Worm (Caenorhabditis elegans) whole organism, L3 larva: ENCODE measurements around the gene byn-1.

Experiments used
- R02D3.7 ChIP-seq: fragments of 150-350 bp; optimal IDR thresholded peaks from 2 replicates; lab custom pipeline; 2014; ENCODE audit warnings: missing biosample characterization, missing genetic modification characterization
- ZK546.5 ChIP-seq: sonication (generic microtip); optimal IDR thresholded peaks from 2 replicates; lab custom pipeline; 2017; ENCODE audit warnings: missing biosample characterization, missing genetic modification characterization
- aly-2 ChIP-seq: fragments of 150-350 bp; optimal IDR thresholded peaks from 2 replicates; lab custom pipeline; 2014; ENCODE audit warnings: missing biosample characterization, missing genetic modification characterization
- ama-1 ChIP-seq: fragments of 150-350 bp; optimal IDR thresholded peaks from 2 replicates; lab custom pipeline; 2018
- ceh-28 ChIP-seq: fragments of 150-350 bp; optimal IDR thresholded peaks from 2 replicates; lab custom pipeline; 2014; ENCODE audit warnings: missing biosample characterization, missing genetic modification reagents, missing genetic modification characterization
- ceh-9 ChIP-seq: sonication (generic microtip); optimal IDR thresholded peaks from 2 replicates; lab custom pipeline; 2018; ENCODE audit warnings: missing biosample characterization, missing genetic modification characterization
- daf-12 ChIP-seq: fragments of 150-350 bp; optimal IDR thresholded peaks from 2 replicates; lab custom pipeline; 2014; ENCODE audit warnings: missing biosample characterization, missing genetic modification reagents, missing genetic modification characterization
- egl-27 ChIP-seq: sonication (generic microtip); optimal IDR thresholded peaks from 4 replicates; lab custom pipeline; 2017; ENCODE audit warnings: missing biosample characterization, missing genetic modification reagents, missing genetic modification characterization
- egl-5 ChIP-seq: fragments of 150-350 bp; optimal IDR thresholded peaks from 2 replicates; lab custom pipeline; 2017; ENCODE audit warnings: missing biosample characterization, missing genetic modification reagents, missing genetic modification characterization, inconsistent platforms
- elt-1 ChIP-seq: fragments of 150-350 bp; optimal IDR thresholded peaks from 2 replicates; lab custom pipeline; 2014; ENCODE audit warnings: missing biosample characterization, missing genetic modification characterization
- elt-2 ChIP-seq: sonication (generic microtip); optimal IDR thresholded peaks from 2 replicates; lab custom pipeline; 2016; ENCODE audit warnings: missing genetic modification reagents, mild to moderate bottlenecking, missing genetic modification characterization, missing compliant biosample characterization
- elt-3 ChIP-seq, 3 experiments: fragments of 150-350 bp in 1 of 3; sonication (generic microtip) in 2 of 3; optimal IDR thresholded peaks; 2 replicates in 2 of 3; 4 replicates in 1 of 3; lab custom pipeline; 2014 to 2017; ENCODE audit warnings: missing biosample characterization in 3 of 3, missing genetic modification characterization in 3 of 3
- eor-1 ChIP-seq, 2 experiments: fragments of 150-350 bp; optimal IDR thresholded peaks; 2 replicates each; lab custom pipeline; 2014 to 2018; ENCODE audit warnings: missing biosample characterization in 2 of 2, missing genetic modification characterization in 2 of 2
- fkh-10 ChIP-seq: sonication (generic microtip); optimal IDR thresholded peaks from 2 replicates; lab custom pipeline; 2017; ENCODE audit warnings: missing biosample characterization, missing genetic modification reagents, missing genetic modification characterization
- fos-1 ChIP-seq: fragments of 150-350 bp; optimal IDR thresholded peaks from 2 replicates; lab custom pipeline; 2014; ENCODE audit warnings: missing biosample characterization, missing genetic modification characterization
- hmg-11 ChIP-seq: sonication (generic microtip); optimal IDR thresholded peaks from 2 replicates; lab custom pipeline; 2016; ENCODE audit warnings: missing genetic modification characterization, missing compliant biosample characterization
- jun-1 ChIP-seq: fragments of 150-350 bp; optimal IDR thresholded peaks from 2 replicates; lab custom pipeline; 2014; ENCODE audit warnings: missing biosample characterization, missing genetic modification reagents, missing genetic modification characterization
- lin-15B ChIP-seq: fragments of 150-350 bp; optimal IDR thresholded peaks from 2 replicates; lab custom pipeline; 2014; ENCODE audit warnings: missing biosample characterization, missing genetic modification characterization
- lin-39 ChIP-seq: fragments of 150-350 bp; optimal IDR thresholded peaks from 2 replicates; lab custom pipeline; 2018; ENCODE audit warnings: missing biosample characterization, missing genetic modification reagents, missing genetic modification characterization
- lsy-12 ChIP-seq: sonication (generic microtip); optimal IDR thresholded peaks from 2 replicates; lab custom pipeline; 2016; ENCODE audit warnings: mild to moderate bottlenecking, missing genetic modification characterization, missing compliant biosample characterization
- mml-1 ChIP-seq: fragments of 150-350 bp; sonication (generic microtip); optimal IDR thresholded peaks from 3 replicates; lab custom pipeline; 2014; ENCODE audit warnings: missing biosample characterization, missing genetic modification characterization
- nfya-1 ChIP-seq: sonication (generic microtip); optimal IDR thresholded peaks from 2 replicates; lab custom pipeline; 2017; ENCODE audit warnings: missing genetic modification characterization, mild to moderate bottlenecking, missing compliant biosample characterization, antibody characterized with exemption, moderate library complexity; ENCODE audit not compliant: insufficient read depth
- nhr-11 ChIP-seq: fragments of 150-350 bp; optimal IDR thresholded peaks from 2 replicates; lab custom pipeline; 2014; ENCODE audit warnings: missing biosample characterization, missing genetic modification characterization
- nhr-237 ChIP-seq: fragments of 150-350 bp; optimal IDR thresholded peaks from 2 replicates; lab custom pipeline; 2014; ENCODE audit warnings: missing biosample characterization, missing genetic modification characterization
- nhr-25 ChIP-seq: sonication (generic microtip); optimal IDR thresholded peaks from 2 replicates; lab custom pipeline; 2017; ENCODE audit warnings: missing biosample characterization, missing genetic modification characterization
- nhr-43 ChIP-seq: sonication (generic microtip); optimal IDR thresholded peaks from 2 replicates; lab custom pipeline; 2016; ENCODE audit warnings: mild to moderate bottlenecking, missing genetic modification characterization, missing compliant biosample characterization; ENCODE audit not compliant: poor library complexity, severe bottlenecking
- nhr-67 ChIP-seq: fragments of 150-350 bp; optimal IDR thresholded peaks from 2 replicates; lab custom pipeline; 2014; ENCODE audit warnings: missing biosample characterization, missing genetic modification characterization
- nhr-76 ChIP-seq: fragments of 150-350 bp; sonication (generic microtip); optimal IDR thresholded peaks from 5 replicates; lab custom pipeline; 2014; ENCODE audit warnings: missing biosample characterization, missing genetic modification characterization
- nhr-77 ChIP-seq: fragments of 150-350 bp; optimal IDR thresholded peaks from 2 replicates; lab custom pipeline; 2014; ENCODE audit warnings: missing biosample characterization, missing genetic modification characterization
- pha-4 ChIP-seq: fragments of 150-350 bp; optimal IDR thresholded peaks from 2 replicates; lab custom pipeline; 2014; ENCODE audit warnings: missing biosample characterization, missing genetic modification reagents, missing genetic modification characterization
- sea-2 ChIP-seq: fragments of 150-350 bp; sonication (generic microtip); optimal IDR thresholded peaks from 4 replicates; lab custom pipeline; 2014; ENCODE audit warnings: missing biosample characterization, missing genetic modification reagents, missing genetic modification characterization
- skn-1 ChIP-seq: fragments of 150-350 bp; optimal IDR thresholded peaks from 2 replicates; lab custom pipeline; 2014; ENCODE audit warnings: missing biosample characterization, missing genetic modification characterization
- snpc-4 ChIP-seq: fragments of 150-350 bp; optimal IDR thresholded peaks from 2 replicates; lab custom pipeline; 2014; ENCODE audit warnings: missing biosample characterization, missing genetic modification characterization
- tbx-2 ChIP-seq: sonication (generic microtip); optimal IDR thresholded peaks from 2 replicates; lab custom pipeline; 2016; ENCODE audit warnings: mild to moderate bottlenecking, missing genetic modification characterization, missing compliant biosample characterization
- unc-39 ChIP-seq: sonication (generic microtip); optimal IDR thresholded peaks from 4 replicates; lab custom pipeline; 2017; ENCODE audit warnings: missing biosample characterization, missing genetic modification characterization
- unc-62 ChIP-seq: fragments of 150-350 bp; sonication (generic microtip); optimal IDR thresholded peaks from 4 replicates; lab custom pipeline; 2014; ENCODE audit warnings: missing biosample characterization, missing genetic modification reagents, missing genetic modification characterization
- ztf-11 ChIP-seq: fragments of 150-350 bp; optimal IDR thresholded peaks from 2 replicates; lab custom pipeline; 2014; ENCODE audit warnings: missing biosample characterization, missing genetic modification characterization

byn-1 gene

ce11 chrIII:6904468-6904867 is 27.3 kb upstream of the byn-1 start:
- TF ChIP-seq nfya-1: no peak
- TF ChIP-seq fos-1 (tag; lab: Kevin White, UChicago): no peak
- TF ChIP-seq snpc-4 (tag; lab: Kevin White, UChicago): no peak
- no peak for TF ChIP-seq elt-3 (tag; optimal IDR thresholded peaks at IDR 0.05; lab: Kevin White, UChicago)
- TF ChIP-seq ztf-11 (tag; lab: Kevin White, UChicago): no peak
- no peak for TF ChIP-seq R02D3.7 (tag; lab: Kevin White, UChicago)
- TF ChIP-seq aly-2 (tag; lab: Kevin White, UChicago): no peak
- no peak for TF ChIP-seq daf-12 (tag; lab: Kevin White, UChicago)
- TF ChIP-seq pha-4 (tag; lab: Kevin White, UChicago): no peak
- no peak for TF ChIP-seq fkh-10 (GFP tag; lab: Kevin White, UChicago)
- TF ChIP-seq nhr-43: no peak
- no peak for TF ChIP-seq sea-2 (GFP tag; lab: Kevin White, UChicago)
- TF ChIP-seq unc-39 (tag; lab: Kevin White, UChicago): no peak
- TF ChIP-seq ama-1: no peak

- TF ChIP-seq egl-27 (tag; lab: Kevin White, UChicago) (no peak), daf-12 (tag; lab: Kevin White, UChicago) (no peak), nhr-237 (tag; lab: Kevin White, UChicago) (no peak), skn-1 (no peak)
These were observed 25.4 kb upstream of the byn-1 start, which contains the start of gene T07E3.2 for ce11 chrIII:6906409-6906808. TSS of gene T07E3.2 (plus strand) at chrIII:6906709.

ce11 chrIII:6912381-6912780 is 19.4 kb upstream of the byn-1 start, which contains the start of gene pdf-1:
TSS of gene pdf-1 (minus strand) at chrIII:6912481.
- no peak for TF ChIP-seq elt-1 (tag; lab: Kevin White, UChicago)
- TF ChIP-seq lsy-12 (tag; lab: Kevin White, UChicago): no peak
- no peak for TF ChIP-seq elt-2 (tag; lab: Kevin White, UChicago)
- no peak for TF ChIP-seq elt-3 (tag; optimal IDR thresholded peaks at IDR 0.05; lab: Kevin White, UChicago)
- TF ChIP-seq ceh-28 (tag; lab: Kevin White, UChicago): no peak
- no peak for TF ChIP-seq egl-5 (tag; lab: Kevin White, UChicago)
- no peak for TF ChIP-seq nhr-67
- no peak for TF ChIP-seq nhr-11 (tag; lab: Kevin White, UChicago)
- no peak for TF ChIP-seq ZK546.5
- no peak for TF ChIP-seq fos-1 (tag; lab: Kevin White, UChicago)
- no peak for TF ChIP-seq unc-39 (tag; lab: Kevin White, UChicago)
- no peak for TF ChIP-seq lin-15B (tag; lab: Kevin White, UChicago)

ce11 chrIII:6914840-6915239 is 17.0 kb upstream of the byn-1 start:
- peak; percentile 31 for TF ChIP-seq fkh-10 (GFP tag; lab: Kevin White, UChicago)
- TF ChIP-seq skn-1: no peak
- TF ChIP-seq aly-2 (tag; lab: Kevin White, UChicago): no peak

- no peak for TF ChIP-seq sea-2 (GFP tag; lab: Kevin White, UChicago)
- no peak for TF ChIP-seq nfya-1
- no peak for TF ChIP-seq snpc-4 (tag; lab: Kevin White, UChicago)
- no peak for TF ChIP-seq tbx-2 (tag; lab: Kevin White, UChicago)
- no peak for TF ChIP-seq daf-12 (tag; lab: Kevin White, UChicago)
- TF ChIP-seq aly-2 (tag; lab: Kevin White, UChicago): no peak
- no peak for TF ChIP-seq nhr-77 (tag; lab: Kevin White, UChicago)
- TF ChIP-seq nhr-43: no peak
- no peak for TF ChIP-seq hmg-11 (tag; lab: Kevin White, UChicago)
- no peak for TF ChIP-seq lin-15B (tag; lab: Kevin White, UChicago)
These were observed 3.1 kb upstream of the byn-1 start, which contains the start of gene flap-1 for ce11 chrIII:6928725-6929124. TSS of gene flap-1 (minus strand) at chrIII:6928825.

ce11 chrIII:6929558-6930167 is 2.1 kb upstream of the byn-1 start, which contains the start of gene inf-1:
TSS of gene inf-1 (plus strand) at chrIII:6930134.
- TF ChIP-seq nhr-25 (no peak), hmg-11 (tag; lab: Kevin White, UChicago) (no peak), pha-4 (tag; lab: Kevin White, UChicago) (peak; percentile 68), egl-27 (tag; lab: Kevin White, UChicago) (no peak), nhr-76 (tag; lab: Kevin White, UChicago) (no peak), snpc-4 (tag; lab: Kevin White, UChicago) (no peak), sea-2 (GFP tag; lab: Kevin White, UChicago) (no peak), unc-62 (GFP tag; lab: Kevin White, UChicago) (no peak), nhr-11 (tag; lab: Kevin White, UChicago) (no peak), nhr-43 (no peak), elt-1 (tag; lab: Kevin White, UChicago) (no peak), skn-1 (no peak), elt-2 (tag; lab: Kevin White, UChicago) (peak; percentile 10), mml-1 (tag; lab: Kevin White, UChicago) (no peak), jun-1 (tag; lab: Kevin White, UChicago) (no peak), lin-39 (tag; lab: Kevin White, UChicago) (peak; percentile 15), ZK546.5 (no peak), ceh-9 (tag; lab: Kevin White, UChicago) (no peak), aly-2 (tag; lab: Kevin White, UChicago) (no peak), tbx-2 (tag; lab: Kevin White, UChicago) (no peak), lsy-12 (tag; lab: Kevin White, UChicago) (no peak), ztf-11 (tag; lab: Kevin White, UChicago) (no peak), R02D3.7 (tag; lab: Kevin White, UChicago) (no peak), nhr-237 (tag; lab: Kevin White, UChicago) (no peak), nhr-77 (tag; lab: Kevin White, UChicago) (no peak), eor-1 (tag; optimal IDR thresholded peaks at IDR 0.05; lab: Kevin White, UChicago) (no peak), fkh-10 (GFP tag; lab: Kevin White, UChicago) (no peak), nfya-1 (peak; percentile 71)
